Fruit fly (Drosophila melanogaster): ENCODE measurements around the gene Rb97D.

Gene Rb97D

DNA sequence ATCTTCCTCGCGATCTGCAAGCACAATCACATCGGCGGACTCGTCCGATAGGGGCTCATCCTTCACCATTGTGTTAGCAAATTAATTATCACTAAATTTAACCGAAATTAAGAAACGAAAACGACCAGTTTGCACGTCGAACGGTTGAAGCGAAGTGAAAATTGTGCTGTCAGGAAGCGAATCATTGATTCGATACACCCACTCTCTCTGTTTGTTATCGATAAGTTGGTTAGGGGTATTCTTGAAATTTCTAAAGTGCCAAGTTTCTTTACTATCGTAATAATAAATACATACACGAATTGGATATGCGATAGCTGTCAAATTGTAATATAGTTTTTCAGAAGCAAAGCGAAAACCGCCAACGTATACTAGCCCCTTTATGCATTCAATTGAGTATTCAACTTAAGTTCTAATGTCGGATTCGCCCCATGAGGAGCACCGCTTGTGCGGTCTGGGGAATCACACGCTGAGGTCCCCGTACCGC lies at the start of gene Rb97D (continued):
- peak; percentile 86 for TF ChIP-seq CG16813 (GFP tag; IDR thresholded peaks at IDR 0.05; ENCODE audit: partially characterized antibody)
- peak; percentile 6 for TF ChIP-seq kah (GFP tag; optimal IDR thresholded peaks at IDR 0.05)
- TF ChIP-seq CG7372 (GFP tag; IDR thresholded peaks at IDR 0.05) = 0 out of 2 replicates have a peak, but pooled peaks have one; percentile 6
- TF ChIP-seq BtbVII (GFP tag; optimal IDR thresholded peaks at IDR 0.05) = no peak
- peak; percentile 35 for TF ChIP-seq CG8290 (GFP tag; optimal IDR thresholded peaks at IDR 0.05)
- TF ChIP-seq CG8290 (tag; optimal IDR thresholded peaks at IDR 0.05) = peak in 1 of 2 experiments; percentile 67
- peak; percentile 82 for TF ChIP-seq HmgZ (tag; optimal IDR thresholded peaks at IDR 0.05)
- peak; percentile 55 for TF ChIP-seq Sox102F (GFP tag; optimal IDR thresholded peaks at IDR 0.05)
- TF ChIP-seq ham (GFP tag; IDR thresholded peaks at IDR 0.05) = no peak
- peak; percentile 71 for TF ChIP-seq PHDP (tag; optimal IDR thresholded peaks at IDR 0.05)
- peak; percentile 91 for TF ChIP-seq hbn (GFP tag; IDR thresholded peaks at IDR 0.05; ENCODE audit: partially characterized antibody)
- peak; percentile 72 for TF ChIP-seq CG31441 (GFP tag; IDR thresholded peaks at IDR 0.05)
- TF ChIP-seq shn (GFP tag; optimal IDR thresholded peaks at IDR 0.05) = peak; percentile 62
- TF ChIP-seq CG6654 (GFP tag; optimal IDR thresholded peaks at IDR 0.05) = peak; percentile 19
- TF ChIP-seq CG10431 (GFP tag; optimal IDR thresholded peaks at IDR 0.05) = peak; percentile 30
- TF ChIP-seq CG2129 (GFP tag; IDR thresholded peaks at IDR 0.05; ENCODE audit: partially characterized antibody) = peak; percentile 91
- peak; percentile 75 for TF ChIP-seq grau (tag; optimal IDR thresholded peaks at IDR 0.05)
- peak; percentile 52; the same call in 1 of the 3 replicates for TF ChIP-seq Optix (GFP tag; IDR thresholded peaks at IDR 0.05)
- peak; percentile 64 for TF ChIP-seq az2 (GFP tag; optimal IDR thresholded peaks at IDR 0.05)
- peak; percentile 60 for TF ChIP-seq zen (tag; optimal IDR thresholded peaks at IDR 0.05)
- TF ChIP-seq zf30C (GFP tag; optimal IDR thresholded peaks at IDR 0.05) = no peak
- peak; percentile 58 for TF ChIP-seq pho (GFP tag; optimal IDR thresholded peaks at IDR 0.05)
- TF ChIP-seq CG17829 (tag; optimal IDR thresholded peaks at IDR 0.05) = peak; percentile 78
- peak; percentile 39; the same call in 1 of the 2 replicates for TF ChIP-seq CG4730 (GFP tag; IDR thresholded peaks at IDR 0.05)
- TF ChIP-seq Xrp1 (GFP tag; IDR thresholded peaks at IDR 0.05) = peak; percentile 78
- peak; percentile 78 for TF ChIP-seq CG2678 (tag; optimal IDR thresholded peaks at IDR 0.05)
- TF ChIP-seq sens-2 (GFP tag; IDR thresholded peaks at IDR 0.05) = peak; percentile 53
- TF ChIP-seq CG7839 (tag; optimal IDR thresholded peaks at IDR 0.05) = peak; percentile 74
- peak; percentile 53 for TF ChIP-seq CG4404 (GFP tag; IDR thresholded peaks at IDR 0.05)
- TF ChIP-seq CG8765 (GFP tag; IDR thresholded peaks at IDR 0.05) = peak; percentile 40; the same call in 1 of the 2 replicates
- TF ChIP-seq H2.0 (GFP tag; IDR thresholded peaks at IDR 0.05) = peak; percentile 46
- TF ChIP-seq CG3163 (GFP tag; optimal IDR thresholded peaks at IDR 0.05) = peak; percentile 34
- peak; percentile 50 for TF ChIP-seq wor (GFP tag; IDR thresholded peaks at IDR 0.05)
- TF ChIP-seq fru (optimal IDR thresholded peaks at IDR 0.05) = no peak
- no peak for TF ChIP-seq CG3838 (GFP tag; optimal IDR thresholded peaks at IDR 0.05)
- peak; percentile 83; the same call in 2 of the 3 replicates for TF ChIP-seq Opbp (GFP tag; IDR thresholded peaks at IDR 0.05; ENCODE audit: partially characterized antibody)
- peak; percentile 43 for TF ChIP-seq pzg (GFP tag; optimal IDR thresholded peaks at IDR 0.05)
- TF ChIP-seq usp (GFP tag; optimal IDR thresholded peaks at IDR 0.05) = no peak
- peak; percentile 32 for TF ChIP-seq slp2 (GFP tag; optimal IDR thresholded peaks at IDR 0.05)
- no peak for TF ChIP-seq CG2889 (GFP tag; IDR thresholded peaks at IDR 0.05)
- TF ChIP-seq CG11456 (GFP tag; IDR thresholded peaks at IDR 0.05) = peak; percentile 78
- peak; percentile 64 for TF ChIP-seq CG31224 (GFP tag; IDR thresholded peaks at IDR 0.05)
- TF ChIP-seq CG6689 (GFP tag; IDR thresholded peaks at IDR 0.05) = peak; percentile 71
- TF ChIP-seq CG7987 (GFP tag; optimal IDR thresholded peaks at IDR 0.05) = no peak
- peak; percentile 91 for TF ChIP-seq Ets97D (GFP tag; optimal IDR thresholded peaks at IDR 0.05)
- peak; percentile 43; the same call in 1 of the 2 replicates for TF ChIP-seq ara (GFP tag; IDR thresholded peaks at IDR 0.05)
- peak; percentile 62 for TF ChIP-seq Gug (GFP tag; IDR thresholded peaks at IDR 0.05)
- TF ChIP-seq CG9932 (GFP tag; IDR thresholded peaks at IDR 0.05) = peak; percentile 84
- TF ChIP-seq pan (optimal IDR thresholded peaks at IDR 0.05) = no peak
- peak in 1 of 2 experiments; percentile 84 for TF ChIP-seq pan (GFP tag; optimal IDR thresholded peaks at IDR 0.05 in 1 of 2, IDR thresholded peaks at IDR 0.05 in 1 of 2)
- TF ChIP-seq CG15514 (GFP tag; optimal IDR thresholded peaks at IDR 0.05) = peak; percentile 87
- no peak for TF ChIP-seq CG6254 (GFP tag; optimal IDR thresholded peaks at IDR 0.05)
